Fruit fly (Drosophila melanogaster): Measurements from ENCODE around the gene CG12684.

CG12684 gene

dm6 chrX:4553999-4554398 is 17.7 kb downstream of the CG12684 start, which contains the start of gene CG11444 (continued):
- no peak for TF ChIP-seq CG11723 (GFP tag; optimal IDR thresholded peaks at IDR 0.05)
- TF ChIP-seq CG11696 (GFP tag; IDR thresholded peaks at IDR 0.05) = no peak
- TF ChIP-seq wek (GFP tag; optimal IDR thresholded peaks at IDR 0.05) = no peak
- no peak for TF ChIP-seq psq (GFP tag; optimal IDR thresholded peaks at IDR 0.05)
- peak; percentile 5 for TF ChIP-seq ERR (GFP tag; optimal IDR thresholded peaks at IDR 0.05)
- no peak for TF ChIP-seq tio (GFP tag; optimal IDR thresholded peaks at IDR 0.05)
- no peak for TF ChIP-seq Hr78 (GFP tag; optimal IDR thresholded peaks at IDR 0.05)
- peak; percentile 47; the same call in 1 of the 2 replicates for TF ChIP-seq Xrp1 (GFP tag; IDR thresholded peaks at IDR 0.05)
- peak; percentile 73 for TF ChIP-seq ken (GFP tag; IDR thresholded peaks at IDR 0.05)
- TF ChIP-seq lab (GFP tag; optimal IDR thresholded peaks at IDR 0.05) = no peak
- TF ChIP-seq sr (GFP tag; IDR thresholded peaks at IDR 0.05) = no peak
- TF ChIP-seq CG10979 (tag; optimal IDR thresholded peaks at IDR 0.05) = peak; percentile 23
- TF ChIP-seq z (GFP tag; IDR thresholded peaks at IDR 0.05) = no peak
- no peak for TF ChIP-seq Oaz (GFP tag; IDR thresholded peaks at IDR 0.05)
- peak; percentile 37 for TF ChIP-seq CG9609 (GFP tag; optimal IDR thresholded peaks at IDR 0.05)
- TF ChIP-seq CG18476 (GFP tag; optimal IDR thresholded peaks at IDR 0.05) = no peak
- no peak for TF ChIP-seq CG15696 (tag; optimal IDR thresholded peaks at IDR 0.05)
- TF ChIP-seq CG12219 (GFP tag; optimal IDR thresholded peaks at IDR 0.05) = no peak
- no peak for TF ChIP-seq chinmo (GFP tag; IDR thresholded peaks at IDR 0.05; ENCODE audit: partially characterized antibody)
- peak; percentile 38 for TF ChIP-seq CG18262 (tag; optimal IDR thresholded peaks at IDR 0.05)
- peak; percentile 33 for TF ChIP-seq PHDP (tag; optimal IDR thresholded peaks at IDR 0.05)
- TF ChIP-seq Fer2 (tag; optimal IDR thresholded peaks at IDR 0.05) = no peak
- no peak for TF ChIP-seq zen2 (GFP tag; IDR thresholded peaks at IDR 0.05; ENCODE audit: partially characterized antibody)
- peak; percentile 39 for TF ChIP-seq CG7786 (GFP tag; optimal IDR thresholded peaks at IDR 0.05)
- no peak for TF ChIP-seq org-1 (GFP tag; optimal IDR thresholded peaks at IDR 0.05)
- peak; percentile 66; the same call in 1 of the 2 replicates for TF ChIP-seq CG13287 (GFP tag; IDR thresholded peaks at IDR 0.05; ENCODE audit: partially characterized antibody)
- TF ChIP-seq zf30C (GFP tag; optimal IDR thresholded peaks at IDR 0.05) = no peak
- TF ChIP-seq CG16863 (GFP tag; optimal IDR thresholded peaks at IDR 0.05) = no peak
- 0 out of 3 replicates have a peak, but pooled peaks have one; percentile 58 for TF ChIP-seq Dbx (GFP tag; IDR thresholded peaks at IDR 0.05)
- TF ChIP-seq NC2α (GFP tag; optimal IDR thresholded peaks at IDR 0.05) = no peak
- TF ChIP-seq usp (GFP tag; optimal IDR thresholded peaks at IDR 0.05) = no peak
- no peak for TF ChIP-seq CG10274 (GFP tag; optimal IDR thresholded peaks at IDR 0.05)
- no peak for TF ChIP-seq ttk (GFP tag; IDR thresholded peaks at IDR 0.05)
- no peak for TF ChIP-seq CG1233 (GFP tag; optimal IDR thresholded peaks at IDR 0.05)
- TF ChIP-seq Hmx (GFP tag; optimal IDR thresholded peaks at IDR 0.05) = no peak
- TF ChIP-seq slbo (GFP tag; IDR thresholded peaks at IDR 0.05) = peak; percentile 60
- TF ChIP-seq az2 (GFP tag; optimal IDR thresholded peaks at IDR 0.05) = peak; percentile 1
- peak; percentile 41 for TF ChIP-seq CG2712 (tag; optimal IDR thresholded peaks at IDR 0.05)
- TF ChIP-seq CG8765 (GFP tag; IDR thresholded peaks at IDR 0.05) = 0 out of 2 replicates have a peak, but pooled peaks have one; percentile 23
- no peak for TF ChIP-seq ro (GFP tag; IDR thresholded peaks at IDR 0.05)
- TF ChIP-seq zen (tag; optimal IDR thresholded peaks at IDR 0.05) = peak; percentile 44
- TF ChIP-seq Six4 (GFP tag; optimal IDR thresholded peaks at IDR 0.05) = no peak
- peak; percentile 94 for TF ChIP-seq CG9797 (GFP tag; optimal IDR thresholded peaks at IDR 0.05)
- TF ChIP-seq Dref (GFP tag; IDR thresholded peaks at IDR 0.05) = peak; percentile 47; the same call in 1 of the 2 replicates
- no peak for TF ChIP-seq Atf3 (GFP tag; optimal IDR thresholded peaks at IDR 0.05)
- peak; percentile 39 for TF ChIP-seq CG17829 (tag; optimal IDR thresholded peaks at IDR 0.05)
- no peak for TF ChIP-seq oc (tag; optimal IDR thresholded peaks at IDR 0.05)
- TF ChIP-seq H15 (GFP tag; IDR thresholded peaks at IDR 0.05) = 0 out of 3 replicates have a peak, but pooled peaks have one; percentile 15
- TF ChIP-seq Sox102F (GFP tag; optimal IDR thresholded peaks at IDR 0.05) = no peak
- no peak for TF ChIP-seq Atf-2 (GFP tag; optimal IDR thresholded peaks at IDR 0.05)
- peak; percentile 5 for TF ChIP-seq CG18764 (GFP tag; optimal IDR thresholded peaks at IDR 0.05)

Measured in whole organism, embryonic.